Worm (Caenorhabditis elegans): ENCODE results near the gene Y50D4B.1.

The Y50D4B.1 gene

DNA sequence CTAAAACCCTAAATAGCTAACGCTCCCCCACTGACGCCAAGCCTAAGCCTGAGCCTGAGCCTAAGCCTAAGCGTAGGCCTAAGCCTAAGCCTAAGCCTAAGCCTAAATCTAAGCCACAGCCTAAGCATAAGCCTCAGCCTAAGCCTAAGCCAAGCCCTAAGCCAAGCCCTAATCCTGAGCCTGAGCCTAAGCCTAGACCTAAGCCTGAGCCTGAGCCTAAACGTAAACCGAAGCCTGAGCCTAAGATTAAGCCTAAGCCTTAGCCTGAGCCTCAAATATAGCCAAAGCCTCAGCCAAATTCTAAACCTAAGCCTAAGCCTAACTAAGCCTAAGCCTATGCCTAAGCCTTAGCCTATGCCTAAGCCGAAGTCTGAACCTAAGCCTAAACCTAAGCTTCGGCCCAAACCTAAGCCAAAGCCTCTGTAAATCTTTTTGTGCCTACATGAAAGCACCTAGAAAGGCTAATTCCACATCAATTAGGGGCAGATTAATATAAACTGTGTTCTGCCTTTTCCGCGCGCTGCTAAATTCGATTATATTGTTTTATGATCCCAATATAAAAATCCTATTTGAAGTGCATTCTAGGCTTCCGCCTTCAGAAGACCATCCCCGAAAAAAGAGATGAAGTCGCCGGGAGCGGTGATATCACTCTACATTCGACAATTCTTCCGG, 52.5 kb downstream of the Y50D4B.1 start, which contains the start of gene ptr-16:
Gene ptr-16 (plus strand): TSS at position 622 of the 672 bp plus-strand sequence.
- TF ChIP-seq ahr-1 (tag; optimal IDR thresholded peaks at IDR 0.05) = no peak
- TF ChIP-seq dve-1 (tag; optimal IDR thresholded peaks at IDR 0.05) = peak; percentile 78

- TF ChIP-seq hlh-15 (tag; optimal IDR thresholded peaks at IDR 0.05) (no peak), dve-1 (tag; optimal IDR thresholded peaks at IDR 0.05) (peak; percentile 24), ceh-24 (tag; optimal IDR thresholded peaks at IDR 0.05) (no peak), ceh-6 (GFP tag; optimal IDR thresholded peaks at IDR 0.05) (no peak), sox-4 (tag; optimal IDR thresholded peaks at IDR 0.05) (no peak), eyg-1 (tag; optimal IDR thresholded peaks at IDR 0.05) (no peak), pat-9 (tag; optimal IDR thresholded peaks at IDR 0.05) (no peak), che-1 (tag; optimal IDR thresholded peaks at IDR 0.05) (no peak)
Measured at ce11 chrV:1170591-1170990, 57.8 kb downstream of the Y50D4B.1 start.

- TF ChIP-seq fkh-10 (GFP tag; optimal IDR thresholded peaks at IDR 0.05) = no peak
- no peak for TF ChIP-seq unc-3 (GFP tag; conservative IDR thresholded peaks at IDR 0.05)
- TF ChIP-seq unc-3 (tag; optimal IDR thresholded peaks at IDR 0.05) = no peak
- no peak for TF ChIP-seq ceh-34 (tag; optimal IDR thresholded peaks at IDR 0.05)
- no peak for TF ChIP-seq npax-4 (tag; optimal IDR thresholded peaks at IDR 0.05)
- TF ChIP-seq madf-2 (tag; optimal IDR thresholded peaks at IDR 0.05) = no peak
Measured at ce11 chrV:1176277-1176839, 63.6 kb downstream of the Y50D4B.1 start, which contains the start of gene T21H3.1. T21H3.1 (plus strand) TSS chrV:1176724.

Data from whole organism, late embryonic.